Fruit fly (Drosophila melanogaster) whole organism, pupa: Measurements from ENCODE around the gene CG15628.

Source experiments
- CG10348 ChIP-seq: fragments of 200-800 bp; sonication (Bioruptor generic); IDR thresholded peaks from 2 replicates; pipeline ENCODE4 v1.3.6; 2022; ENCODE audit warnings: missing biosample characterization, missing genetic modification characterization
- CG12605 ChIP-seq: fragments of 200-800 bp; sonication (Bioruptor generic); IDR thresholded peaks from 2 replicates; pipeline ENCODE4 v1.3.6; 2022; ENCODE audit warnings: missing biosample characterization, missing genetic modification characterization
- CG13204 ChIP-seq: fragments of 200-800 bp; sonication (Bioruptor generic); optimal IDR thresholded peaks from 2 replicates; lab custom pipeline; 2018; ENCODE audit warnings: missing biosample characterization, mild to moderate bottlenecking, missing genetic modification characterization, moderate library complexity
- CG14655 ChIP-seq: fragments of 200-800 bp; sonication (Bioruptor generic); optimal IDR thresholded peaks from 3 replicates; lab custom pipeline; 2017; ENCODE audit warnings: mild to moderate bottlenecking, missing biosample characterization, missing genetic modification reagents, missing genetic modification characterization
- CG15710 ChIP-seq: fragments of 200-800 bp; sonication (Bioruptor generic); optimal IDR thresholded peaks from 2 replicates; lab custom pipeline; 2018; ENCODE audit warnings: missing biosample characterization, mild to moderate bottlenecking, missing genetic modification characterization, moderate library complexity
- CG17806 ChIP-seq: fragments of 200-800 bp; sonication (Bioruptor generic); optimal IDR thresholded peaks from 2 replicates; lab custom pipeline; 2018; ENCODE audit warnings: missing biosample characterization, mild to moderate bottlenecking, missing genetic modification characterization, moderate library complexity
- CG32121 ChIP-seq: fragments of 200-800 bp; sonication (Bioruptor generic); IDR thresholded peaks from 2 replicates; pipeline ENCODE4 v1.3.6; 2022; ENCODE audit warnings: missing biosample characterization, missing genetic modification characterization
- CG34367 ChIP-seq: fragments of 200-800 bp; sonication (Bioruptor generic); optimal IDR thresholded peaks from 2 replicates; lab custom pipeline; 2018; ENCODE audit warnings: missing biosample characterization, mild to moderate bottlenecking, missing genetic modification characterization
- CG4496 ChIP-seq: fragments of 200-800 bp; sonication (Bioruptor generic); IDR thresholded peaks from 3 replicates; pipeline ENCODE4 v1.3.6; 2022; ENCODE audit warnings: missing biosample characterization, missing genetic modification characterization
- CG8159 ChIP-seq: fragments of 200-800 bp; sonication (Bioruptor generic); optimal IDR thresholded peaks from 3 replicates; lab custom pipeline; 2018; ENCODE audit warnings: missing biosample characterization, mild to moderate bottlenecking, missing genetic modification characterization, moderate library complexity
- CG8301 ChIP-seq: fragments of 200-800 bp; sonication (Bioruptor generic); optimal IDR thresholded peaks from 2 replicates; lab custom pipeline; 2018; ENCODE audit warnings: missing biosample characterization, mild to moderate bottlenecking, missing genetic modification characterization
- CG9948 ChIP-seq: fragments of 200-800 bp; sonication (Bioruptor generic); optimal IDR thresholded peaks from 2 replicates; lab custom pipeline; 2018; ENCODE audit warnings: missing biosample characterization, mild to moderate bottlenecking, missing genetic modification characterization, moderate library complexity
- D1 ChIP-seq: fragments of 200-800 bp; sonication (Bioruptor generic); optimal IDR thresholded peaks from 2 replicates; lab custom pipeline; 2018; ENCODE audit warnings: missing biosample characterization, mild to moderate bottlenecking, missing genetic modification characterization, moderate library complexity
- EcR ChIP-seq: fragments of 200-800 bp; sonication (Bioruptor generic); optimal IDR thresholded peaks from 3 replicates; lab custom pipeline; 2019; ENCODE audit warnings: missing biosample characterization, missing genetic modification characterization, mild to moderate bottlenecking, moderate library complexity, missing genetic modification reagents
- Ets98B ChIP-seq: fragments of 200-800 bp; sonication (Bioruptor generic); IDR thresholded peaks from 2 replicates; pipeline ENCODE4 v1.3.6; 2022; ENCODE audit warnings: missing biosample characterization, missing genetic modification characterization
- Pif1A ChIP-seq: fragments of 200-800 bp; sonication (Bioruptor generic); optimal IDR thresholded peaks from 3 replicates; lab custom pipeline; 2016; ENCODE audit warnings: missing biosample characterization, missing genetic modification characterization
- Pif1B ChIP-seq: fragments of 200-800 bp; sonication (Bioruptor generic); optimal IDR thresholded peaks from 3 replicates; lab custom pipeline; 2016; ENCODE audit warnings: missing biosample characterization, missing genetic modification characterization
- Snoo ChIP-seq: fragments of 200-800 bp; sonication (Bioruptor generic); optimal IDR thresholded peaks from 3 replicates; lab custom pipeline; 2017; ENCODE audit warnings: missing biosample characterization, mild to moderate bottlenecking, missing genetic modification characterization, inconsistent platforms
- fd96Ca ChIP-seq: fragments of 200-800 bp; sonication (Bioruptor generic); IDR thresholded peaks from 3 replicates; pipeline ENCODE4 v1.3.6; 2022; ENCODE audit warnings: missing biosample characterization, missing genetic modification characterization
- gl ChIP-seq: fragments of 200-800 bp; sonication (Bioruptor generic); optimal IDR thresholded peaks from 2 replicates; lab custom pipeline; 2018; ENCODE audit warnings: missing biosample characterization, mild to moderate bottlenecking, missing genetic modification characterization
- rn ChIP-seq: fragments of 200-800 bp; sonication (Bioruptor generic); IDR thresholded peaks from 2 replicates; pipeline ENCODE4 v1.3.6; 2022; ENCODE audit warnings: missing biosample characterization, missing genetic modification characterization

Gene CG15628

dm6 chr2L:4812261-4813022 is 9.1 kb upstream of the CG15628 start, which contains the start of gene CG15629:
Gene CG15629, plus strand, starts transcription at chr2L:4813009.
- no peak for TF ChIP-seq Pif1A
- no peak for TF ChIP-seq CG13204 (GFP tag; lab: Kevin White, UChicago)
- TF ChIP-seq Ets98B (GFP tag; lab: Robert Waterston, UW), result no peak
- no peak for TF ChIP-seq CG12605 (GFP tag; lab: Robert Waterston, UW)
- TF ChIP-seq CG14655 (GFP tag; lab: Kevin White, UChicago), result no peak
- TF ChIP-seq fd96Ca, result no peak
- TF ChIP-seq rn (GFP tag; lab: Robert Waterston, UW), result no peak
- TF ChIP-seq EcR (GFP tag; lab: Kevin White, UChicago), result no peak
- TF ChIP-seq CG4496, result no peak
- TF ChIP-seq Snoo (tag; lab: Kevin White, UChicago), result no peak
- TF ChIP-seq CG34367 (tag; lab: Kevin White, UChicago), result no peak
- TF ChIP-seq CG8301 (tag; lab: Kevin White, UChicago), result no peak
- no peak for TF ChIP-seq CG9948 (tag; lab: Kevin White, UChicago)
- no peak for TF ChIP-seq CG15710 (tag; lab: Kevin White, UChicago)
- TF ChIP-seq D1 (tag; lab: Kevin White, UChicago), result no peak
- TF ChIP-seq CG17806 (tag; lab: Kevin White, UChicago), result no peak
- no peak for TF ChIP-seq Pif1B

- 0 out of 3 replicates have a peak, but pooled peaks have one; percentile 9 for TF ChIP-seq fd96Ca
- TF ChIP-seq CG12605 (GFP tag; lab: Robert Waterston, UW), result no peak
These were observed 8.6 kb upstream of the CG15628 start for dm6 chr2L:4813023-4813339.

dm6 chr2L:4818056-4818455 is 3.5 kb upstream of the CG15628 start, which contains the start of gene CG3225:
Gene CG3225, minus strand, starts transcription at chr2L:4818245.
- no peak for TF ChIP-seq CG10348 (GFP tag; lab: Robert Waterston, UW)
- TF ChIP-seq fd96Ca, result no peak
- no peak for TF ChIP-seq CG8301 (tag; lab: Kevin White, UChicago)
- no peak for TF ChIP-seq CG13204 (GFP tag; lab: Kevin White, UChicago)
- no peak for TF ChIP-seq EcR (GFP tag; lab: Kevin White, UChicago)
- no peak for TF ChIP-seq CG14655 (GFP tag; lab: Kevin White, UChicago)
- TF ChIP-seq, all 21 proteins: peak for 0

- TF ChIP-seq CG17806 (tag; lab: Kevin White, UChicago) (peak; percentile 1), fd96Ca (peak; percentile 53; the same call in 1 of the 3 replicates), CG15710 (tag; lab: Kevin White, UChicago) (no peak), Ets98B (GFP tag; lab: Robert Waterston, UW) (peak; percentile 10; the same call in 1 of the 2 replicates), D1 (tag; lab: Kevin White, UChicago) (no peak), CG8301 (tag; lab: Kevin White, UChicago) (no peak), CG10348 (GFP tag; lab: Robert Waterston, UW) (no peak), rn (GFP tag; lab: Robert Waterston, UW) (no peak), CG32121 (GFP tag; lab: Robert Waterston, UW) (no peak), Pif1B (no peak), CG14655 (GFP tag; lab: Kevin White, UChicago) (no peak), CG13204 (GFP tag; lab: Kevin White, UChicago) (no peak), CG9948 (tag; lab: Kevin White, UChicago) (peak; percentile 4), CG4496 (peak; percentile 73)
These were observed 1.6 kb upstream of the CG15628 start for dm6 chr2L:4819995-4820394.

dm6 chr2L:4820448-4821318 is 891 bp upstream of the CG15628 start:
- TF ChIP-seq rn (GFP tag; lab: Robert Waterston, UW) (0 out of 2 replicates have a peak, but pooled peaks have one; percentile 12), fd96Ca (peak; percentile 40; the same call in 1 of the 3 replicates), CG17806 (tag; lab: Kevin White, UChicago) (peak; percentile 73), CG9948 (tag; lab: Kevin White, UChicago) (peak; percentile 77), CG14655 (GFP tag; lab: Kevin White, UChicago) (peak; percentile 80), EcR (GFP tag; lab: Kevin White, UChicago) (no peak), CG8159 (tag; lab: Kevin White, UChicago) (no peak), Snoo (tag; lab: Kevin White, UChicago) (peak; percentile 74), CG32121 (GFP tag; lab: Robert Waterston, UW) (no peak), Pif1A (peak; percentile 70), CG8301 (tag; lab: Kevin White, UChicago) (peak; percentile 54), CG34367 (tag; lab: Kevin White, UChicago) (peak; percentile 78), CG4496 (peak; percentile 42; the same call in 2 of the 3 replicates), Ets98B (GFP tag; lab: Robert Waterston, UW) (no peak), CG10348 (GFP tag; lab: Robert Waterston, UW) (no peak), CG12605 (GFP tag; lab: Robert Waterston, UW) (no peak; the same call in 1 of the 2 replicates), gl (tag; lab: Kevin White, UChicago) (peak; percentile 54), CG13204 (GFP tag; lab: Kevin White, UChicago) (peak; percentile 47), Pif1B (peak; percentile 72), CG15710 (tag; lab: Kevin White, UChicago) (peak; percentile 80), D1 (tag; lab: Kevin White, UChicago) (no peak)
